Fruit fly (Drosophila melanogaster) whole organism: ENCODE measurements around the gene Dys.

Source experiments
- CG8478 ChIP-seq: fragments of >200 bp; optimal IDR thresholded peaks from 2 replicates; lab custom pipeline; 2018; ENCODE audit warnings: inconsistent platforms
- Dll ChIP-seq: fragments of >200 bp; optimal IDR thresholded peaks from 2 replicates; lab custom pipeline; 2017
- EcR ChIP-seq, 2 experiments: fragments of >200 bp; optimal IDR thresholded peaks; 2 replicates each; lab custom pipeline; 2017; ENCODE audit warnings: missing biosample characterization in 2 of 2, missing genetic modification characterization in 2 of 2, missing genetic modification reagents in 2 of 2
- pan ChIP-seq: fragments of >200 bp; optimal IDR thresholded peaks from 2 replicates; lab custom pipeline; 2017
- psq ChIP-seq: fragments of >200 bp; optimal IDR thresholded peaks from 2 replicates; lab custom pipeline; 2017
- usp ChIP-seq: fragments of >200 bp; optimal IDR thresholded peaks from 2 replicates; lab custom pipeline; 2017; ENCODE audit warnings: missing biosample characterization, missing genetic modification characterization, mixed read lengths

Gene Dys

dm6 chr3R:19460409-19461217 lies at the start of gene Dys:
Dys (plus strand) TSS chr3R:19461085.
- TF ChIP-seq psq (lab: Kevin White, UChicago) = no peak
- TF ChIP-seq usp (GFP tag; lab: Kevin White, UChicago) = no peak
- no peak for TF ChIP-seq CG8478 (lab: Kevin White, UChicago)
- peak; percentile 5 for TF ChIP-seq pan (lab: Kevin White, UChicago)

dm6 chr3R:19411371-19411770 lies 49.5 kb upstream of the Dys start:
- no peak for TF ChIP-seq psq (lab: Kevin White, UChicago)
- TF ChIP-seq pan (lab: Kevin White, UChicago) = no peak
- TF ChIP-seq Dll (lab: Kevin White, UChicago) = no peak
- TF ChIP-seq EcR (GFP tag; optimal IDR thresholded peaks at IDR 0.05; lab: Kevin White, UChicago) = no peak
- TF ChIP-seq CG8478 (lab: Kevin White, UChicago) = no peak
- TF ChIP-seq usp (GFP tag; lab: Kevin White, UChicago) = no peak

dm6 chr3R:19412434-19412833 lies 48.5 kb upstream of the Dys start, which contains the start of gene CG31221:
CG31221 (plus strand) TSS chr3R:19412689.
- TF ChIP-seq psq (lab: Kevin White, UChicago) (no peak), CG8478 (lab: Kevin White, UChicago) (no peak), Dll (lab: Kevin White, UChicago) (no peak), EcR (GFP tag; optimal IDR thresholded peaks at IDR 0.05; lab: Kevin White, UChicago) (no peak), pan (lab: Kevin White, UChicago) (no peak), usp (GFP tag; lab: Kevin White, UChicago) (no peak)

- TF ChIP-seq Dll (lab: Kevin White, UChicago) (no peak), EcR (GFP tag; optimal IDR thresholded peaks at IDR 0.05; lab: Kevin White, UChicago) (no peak), CG8478 (lab: Kevin White, UChicago) (no peak)
Measured at dm6 chr3R:19425099-19425498, 35.8 kb upstream of the Dys start, which contains the start of gene CG3517. CG3517 (minus strand) TSS chr3R:19425199.

- TF ChIP-seq EcR (GFP tag; optimal IDR thresholded peaks at IDR 0.05; lab: Kevin White, UChicago) (no peak), Dll (lab: Kevin White, UChicago) (no peak), usp (GFP tag; lab: Kevin White, UChicago) (no peak), CG8478 (lab: Kevin White, UChicago) (no peak), psq (lab: Kevin White, UChicago) (no peak), pan (lab: Kevin White, UChicago) (no peak)
Measured at dm6 chr3R:19461218-19461526, 287 bp downstream of the Dys start.

dm6 chr3R:19463016-19463664 lies 2.3 kb downstream of the Dys start, which contains the start of gene Scsalpha2:
Scsalpha2 (minus strand) TSS chr3R:19463066.
- no peak for TF ChIP-seq usp (GFP tag; lab: Kevin White, UChicago)
- no peak for TF ChIP-seq EcR (GFP tag; optimal IDR thresholded peaks at IDR 0.05; lab: Kevin White, UChicago)
- no peak for TF ChIP-seq psq (lab: Kevin White, UChicago)
- no peak for TF ChIP-seq pan (lab: Kevin White, UChicago)
- TF ChIP-seq Dll (lab: Kevin White, UChicago) = no peak
- TF ChIP-seq CG8478 (lab: Kevin White, UChicago) = no peak

- no peak for TF ChIP-seq psq (lab: Kevin White, UChicago)
Measured at dm6 chr3R:19463874-19464549, 3.1 kb downstream of the Dys start.

dm6 chr3R:19465286-19465685 lies 4.4 kb downstream of the Dys start:
- TF ChIP-seq usp (GFP tag; lab: Kevin White, UChicago) (no peak), CG8478 (lab: Kevin White, UChicago) (no peak), Dll (lab: Kevin White, UChicago) (no peak), psq (lab: Kevin White, UChicago) (no peak), EcR (GFP tag; optimal IDR thresholded peaks at IDR 0.05; lab: Kevin White, UChicago) (no peak), pan (lab: Kevin White, UChicago) (no peak)

dm6 chr3R:19467464-19467863 lies 6.6 kb downstream of the Dys start:
- TF ChIP-seq usp (GFP tag; lab: Kevin White, UChicago) = no peak

- TF ChIP-seq Dll (lab: Kevin White, UChicago) (no peak), psq (lab: Kevin White, UChicago) (no peak), EcR (GFP tag; optimal IDR thresholded peaks at IDR 0.05; lab: Kevin White, UChicago) (no peak), pan (lab: Kevin White, UChicago) (no peak), CG8478 (lab: Kevin White, UChicago) (no peak), usp (GFP tag; lab: Kevin White, UChicago) (no peak)
Measured at dm6 chr3R:19470607-19471006, 9.7 kb downstream of the Dys start.

- TF ChIP-seq pan (lab: Kevin White, UChicago) (no peak), EcR (GFP tag; optimal IDR thresholded peaks at IDR 0.05; lab: Kevin White, UChicago) (peak in 1 of 2 experiments; percentile 67)
Measured at dm6 chr3R:19472218-19472617, 11.3 kb downstream of the Dys start.

- TF ChIP-seq psq (lab: Kevin White, UChicago) = no peak
- no peak for TF ChIP-seq pan (lab: Kevin White, UChicago)
- TF ChIP-seq usp (GFP tag; lab: Kevin White, UChicago) = no peak
- TF ChIP-seq CG8478 (lab: Kevin White, UChicago) = no peak
- TF ChIP-seq EcR (GFP tag; optimal IDR thresholded peaks at IDR 0.05; lab: Kevin White, UChicago) = no peak
- TF ChIP-seq Dll (lab: Kevin White, UChicago) = no peak
Measured at dm6 chr3R:19474128-19474527, 13.2 kb downstream of the Dys start.
